Fruit fly (Drosophila melanogaster) whole organism, prepupa: Measurements from ENCODE around the gene Cep135.
A peak's percentile ranks its signal among the peaks of the same experiment; 100 is the strongest.

Experiments
- CG10631 ChIP-seq: fragments of 200-800 bp; sonication (Bioruptor generic); optimal IDR thresholded peaks from 2 replicates; lab custom pipeline; 2016; ENCODE audit warnings: missing biosample characterization, missing genetic modification characterization
- CG11294 ChIP-seq: fragments of 200-800 bp; sonication (Bioruptor generic); IDR thresholded peaks from 2 replicates; pipeline ENCODE4 v1.3.6; 2022; ENCODE audit warnings: missing biosample characterization, missing genetic modification characterization
- CG11902 ChIP-seq: fragments of 200-800 bp; sonication (Bioruptor generic); optimal IDR thresholded peaks from 3 replicates; lab custom pipeline; 2016; ENCODE audit warnings: missing biosample characterization, missing genetic modification characterization
- CG15336 ChIP-seq: fragments of 200-800 bp; sonication (Bioruptor generic); IDR thresholded peaks from 2 replicates; pipeline ENCODE4 v1.3.6; 2022; ENCODE audit warnings: missing biosample characterization, missing genetic modification characterization
- CG1621 ChIP-seq: fragments of 200-800 bp; sonication (Bioruptor generic); optimal IDR thresholded peaks from 3 replicates; lab custom pipeline; 2018; ENCODE audit warnings: missing biosample characterization, mild to moderate bottlenecking, missing genetic modification characterization
- CG16779 ChIP-seq: fragments of 200-800 bp; sonication (Bioruptor generic); optimal IDR thresholded peaks from 3 replicates; lab custom pipeline; 2017; ENCODE audit warnings: missing biosample characterization, mild to moderate bottlenecking, missing genetic modification characterization
- CG3032 ChIP-seq: fragments of 200-800 bp; optimal IDR thresholded peaks from 2 replicates; lab custom pipeline; 2019; ENCODE audit warnings: missing biosample characterization, mild to moderate bottlenecking, missing genetic modification characterization, moderate library complexity
- CG31627 ChIP-seq: fragments of 200-800 bp; sonication (Bioruptor generic); optimal IDR thresholded peaks from 3 replicates; lab custom pipeline; 2016; ENCODE audit warnings: missing biosample characterization, missing genetic modification characterization
- CG32006 ChIP-seq: fragments of 200-800 bp; sonication (Bioruptor generic); optimal IDR thresholded peaks from 3 replicates; lab custom pipeline; 2017; ENCODE audit warnings: missing biosample characterization, mild to moderate bottlenecking, missing genetic modification characterization
- CG4318 ChIP-seq: fragments of 200-800 bp; sonication (Bioruptor generic); optimal IDR thresholded peaks from 3 replicates; lab custom pipeline; 2017; ENCODE audit warnings: missing biosample characterization, mild to moderate bottlenecking, missing genetic modification characterization
- CG6163 ChIP-seq: fragments of 200-800 bp; sonication (Bioruptor generic); IDR thresholded peaks from 3 replicates; pipeline ENCODE4 v1.3.6; 2022; ENCODE audit warnings: missing biosample characterization, missing genetic modification characterization
- CG6276 ChIP-seq: fragments of 200-800 bp; sonication (Bioruptor generic); optimal IDR thresholded peaks from 2 replicates; lab custom pipeline; 2017; ENCODE audit warnings: missing biosample characterization, mild to moderate bottlenecking, missing genetic modification characterization
- CG6792 ChIP-seq: fragments of 200-800 bp; sonication (Bioruptor generic); optimal IDR thresholded peaks from 3 replicates; lab custom pipeline; 2016; ENCODE audit warnings: missing biosample characterization, missing genetic modification characterization
- CG6808 ChIP-seq: fragments of 200-800 bp; sonication (Bioruptor generic); optimal IDR thresholded peaks from 3 replicates; lab custom pipeline; 2017; ENCODE audit warnings: missing biosample characterization, missing genetic modification characterization, mild to moderate bottlenecking, moderate library complexity, missing genetic modification reagents
- CG6854 ChIP-seq: fragments of 200-800 bp; sonication (Bioruptor generic); optimal IDR thresholded peaks from 2 replicates; lab custom pipeline; 2017; ENCODE audit warnings: missing biosample characterization, mild to moderate bottlenecking, missing genetic modification characterization
- CG8319 ChIP-seq: fragments of 200-800 bp; sonication (Bioruptor generic); optimal IDR thresholded peaks from 3 replicates; lab custom pipeline; 2016; ENCODE audit warnings: missing biosample characterization, missing genetic modification characterization
- CG9139 ChIP-seq: fragments of 200-800 bp; sonication (Bioruptor generic); optimal IDR thresholded peaks from 3 replicates; lab custom pipeline; 2017; ENCODE audit warnings: missing biosample characterization, mild to moderate bottlenecking, missing genetic modification characterization
- Eip78C ChIP-seq: fragments of 200-800 bp; sonication (Bioruptor generic); peaks from one replicate; lab custom pipeline; 2016; ENCODE audit warnings: missing biosample characterization, missing genetic modification characterization
- Eip93F ChIP-seq: fragments of 200-800 bp; sonication (Bioruptor generic); optimal IDR thresholded peaks from 2 replicates; lab custom pipeline; 2016; ENCODE audit warnings: missing biosample characterization, mild to moderate bottlenecking, missing genetic modification characterization
- Ets21C ChIP-seq: fragments of 200-800 bp; sonication (Bioruptor generic); optimal IDR thresholded peaks from 3 replicates; lab custom pipeline; 2016; ENCODE audit warnings: missing biosample characterization, missing genetic modification characterization
- Hr39 ChIP-seq: fragments of 200-800 bp; sonication (Bioruptor generic); optimal IDR thresholded peaks from 2 replicates; lab custom pipeline; 2016; ENCODE audit warnings: missing biosample characterization, missing genetic modification characterization
- Smox ChIP-seq: fragments of 200-800 bp; sonication (Bioruptor generic); optimal IDR thresholded peaks from 3 replicates; lab custom pipeline; 2016; ENCODE audit warnings: missing biosample characterization, missing genetic modification characterization
- Sox102F ChIP-seq: fragments of 200-800 bp; sonication (Bioruptor generic); optimal IDR thresholded peaks from 2 replicates; lab custom pipeline; 2016; ENCODE audit warnings: missing biosample characterization, mild to moderate bottlenecking, missing genetic modification characterization
- Sox14 ChIP-seq: fragments of 200-800 bp; sonication (Bioruptor generic); optimal IDR thresholded peaks from 3 replicates; lab custom pipeline; 2016; ENCODE audit warnings: missing biosample characterization, missing genetic modification characterization
- Sox15 ChIP-seq: fragments of 200-800 bp; sonication (Bioruptor generic); optimal IDR thresholded peaks from 3 replicates; lab custom pipeline; 2016; ENCODE audit warnings: missing biosample characterization, missing genetic modification characterization
- achi ChIP-seq: fragments of 200-800 bp; sonication (Bioruptor generic); optimal IDR thresholded peaks from 3 replicates; lab custom pipeline; 2016; ENCODE audit warnings: missing biosample characterization, missing genetic modification characterization
- dsx ChIP-seq: fragments of 200-800 bp; optimal IDR thresholded peaks from 3 replicates; lab custom pipeline; 2019; ENCODE audit warnings: missing biosample characterization, mild to moderate bottlenecking, missing genetic modification characterization, moderate library complexity; ENCODE audit not compliant: poor library complexity, severe bottlenecking
- esn ChIP-seq: fragments of 200-800 bp; sonication (Bioruptor generic); optimal IDR thresholded peaks from 2 replicates; lab custom pipeline; 2016; ENCODE audit warnings: missing biosample characterization, mild to moderate bottlenecking, missing genetic modification characterization, moderate library complexity
- fkh ChIP-seq: fragments of 200-800 bp; sonication (Bioruptor generic); optimal IDR thresholded peaks from 3 replicates; lab custom pipeline; 2017; ENCODE audit warnings: missing biosample characterization, mild to moderate bottlenecking, missing genetic modification characterization, moderate library complexity
- lz ChIP-seq: fragments of 200-800 bp; sonication (Bioruptor generic); optimal IDR thresholded peaks from 3 replicates; lab custom pipeline; 2016; ENCODE audit warnings: missing biosample characterization, missing genetic modification characterization
- net ChIP-seq: fragments of 200-800 bp; sonication (Bioruptor generic); optimal IDR thresholded peaks from 3 replicates; lab custom pipeline; 2016; ENCODE audit warnings: missing biosample characterization, missing genetic modification characterization
- pdm3 ChIP-seq: fragments of 200-800 bp; sonication (Bioruptor generic); optimal IDR thresholded peaks from 3 replicates; lab custom pipeline; 2016; ENCODE audit warnings: missing biosample characterization, missing genetic modification characterization
- svp ChIP-seq: fragments of 200-800 bp; sonication (Bioruptor generic); peaks from one replicate; lab custom pipeline; 2016; ENCODE audit warnings: missing biosample characterization, missing genetic modification characterization
- topi ChIP-seq: fragments of 200-800 bp; sonication (Bioruptor generic); optimal IDR thresholded peaks from 3 replicates; lab custom pipeline; 2016; ENCODE audit warnings: missing biosample characterization, missing genetic modification characterization

The Cep135 gene

DNA sequence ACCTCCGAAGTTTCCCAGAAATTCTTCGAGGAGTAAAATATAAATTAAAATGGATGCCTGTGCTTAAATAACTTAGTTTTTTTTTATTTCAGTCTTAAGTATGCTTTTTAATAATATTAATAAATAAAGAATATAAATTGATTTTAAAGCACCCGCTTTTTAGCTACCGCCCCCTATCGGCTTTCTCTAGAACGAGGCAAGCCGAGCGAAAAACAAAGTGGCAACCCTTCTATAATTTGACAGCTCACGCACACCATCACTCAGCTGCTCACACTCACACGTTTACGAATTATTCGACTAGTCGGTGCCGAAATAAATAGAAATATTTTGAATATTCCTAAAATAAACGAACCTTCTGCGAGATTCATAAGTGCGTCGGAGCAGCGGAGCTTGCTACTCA lies 45.0 kb downstream of the Cep135 start, which contains the start of gene CG6878:
TSS of gene CG6878 (plus strand) at position 269 of the 400 bp plus-strand sequence.
- TF ChIP-seq esn (GFP tag; lab: Kevin White, UChicago) (peak; percentile 9), achi (GFP tag; lab: Kevin White, UChicago) (peak; percentile 100), Eip78C (GFP tag; lab: Kevin White, UChicago) (peak; percentile 59), CG6854 (GFP tag; lab: Kevin White, UChicago) (no peak)

DNA sequence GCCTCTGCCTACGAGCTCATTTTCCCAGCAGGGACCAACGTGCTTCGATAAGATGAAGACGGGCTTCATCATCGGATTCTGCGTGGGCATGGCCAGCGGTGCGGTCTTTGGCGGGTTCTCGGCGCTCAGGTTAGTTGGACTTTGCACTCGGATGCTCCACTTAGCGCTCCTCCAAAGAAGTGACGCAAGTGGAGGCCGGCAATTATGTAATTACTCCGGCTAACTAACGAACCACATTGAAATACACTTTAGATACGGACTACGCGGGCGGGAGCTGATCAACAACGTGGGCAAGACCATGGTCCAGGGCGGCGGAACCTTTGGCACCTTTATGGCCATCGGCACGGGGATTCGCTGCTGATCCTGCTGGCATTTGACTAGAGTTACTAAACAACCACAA lies 45.5 kb downstream of the Cep135 start:
- no peak for TF ChIP-seq CG6808
- no peak for TF ChIP-seq CG11294
- no peak for TF ChIP-seq CG15336 (GFP tag; lab: Robert Waterston, UW)
- TF ChIP-seq CG31627 = no peak
- no peak for TF ChIP-seq Sox15 (GFP tag; lab: Kevin White, UChicago)
- TF ChIP-seq CG16779 = no peak
- no peak for TF ChIP-seq topi (GFP tag; lab: Kevin White, UChicago)
- TF ChIP-seq CG3032 (tag; lab: Kevin White, UChicago) = no peak
- TF ChIP-seq CG11902 (GFP tag; lab: Kevin White, UChicago) = no peak
- no peak for TF ChIP-seq Eip93F (GFP tag; lab: Kevin White, UChicago)

DNA sequence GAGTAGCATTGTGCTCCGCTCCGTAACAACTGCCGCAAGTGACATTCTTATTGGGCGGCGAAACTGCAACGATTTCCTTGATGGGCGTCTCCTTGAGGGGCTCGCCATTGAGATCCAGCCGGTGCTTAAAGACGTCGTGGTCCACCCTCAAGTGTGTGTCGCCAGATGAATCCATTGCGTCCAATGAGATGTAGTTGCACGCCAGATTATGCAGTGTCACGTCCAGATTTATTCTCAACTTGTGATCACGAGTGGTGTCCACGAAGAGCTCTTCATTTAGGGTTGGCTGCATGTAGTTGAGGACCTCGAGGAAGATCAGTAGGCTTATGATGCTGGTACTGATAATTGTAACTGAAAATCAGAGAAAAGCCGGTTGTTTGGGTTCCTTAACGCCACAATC lies 46.5 kb downstream of the Cep135 start:
- no peak for TF ChIP-seq CG1621
- no peak for TF ChIP-seq esn (GFP tag; lab: Kevin White, UChicago)
- TF ChIP-seq CG6163 (GFP tag; lab: Robert Waterston, UW) = no peak
- no peak for TF ChIP-seq net
- TF ChIP-seq CG10631 (GFP tag; lab: Kevin White, UChicago) = no peak
- no peak for TF ChIP-seq Ets21C (GFP tag; lab: Kevin White, UChicago)
- no peak for TF ChIP-seq pdm3 (GFP tag; lab: Kevin White, UChicago)
- TF ChIP-seq CG15336 (GFP tag; lab: Robert Waterston, UW) = no peak
- TF ChIP-seq svp (GFP tag; lab: Kevin White, UChicago) = no peak
- TF ChIP-seq CG6276 (GFP tag; lab: Kevin White, UChicago) = no peak
- TF ChIP-seq CG9139 (GFP tag; lab: Kevin White, UChicago) = no peak

DNA sequence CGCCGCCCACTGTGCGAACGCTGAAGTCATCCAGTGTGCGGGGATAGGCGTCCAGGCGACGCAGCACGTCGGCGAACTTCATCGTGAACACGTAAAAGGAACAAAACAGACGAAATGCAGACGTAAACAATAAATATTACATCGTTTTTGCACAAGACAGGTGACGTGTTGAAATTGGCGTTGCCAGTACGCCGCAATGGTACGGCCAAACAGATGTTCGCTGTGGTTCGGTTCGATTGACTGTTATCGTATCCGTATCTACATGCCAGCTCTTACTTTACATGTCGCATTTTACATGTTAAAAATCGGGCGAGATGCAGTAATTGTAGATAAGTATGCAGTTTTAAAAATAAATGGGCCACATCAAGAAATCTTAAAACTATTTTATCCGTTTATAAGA lies 46.9 kb downstream of the Cep135 start, which contains the start of gene CG7011:
TSS of gene CG7011 (minus strand) at position 215 of the 400 bp plus-strand sequence.
- TF ChIP-seq CG9139 (GFP tag; lab: Kevin White, UChicago) = no peak
- peak; percentile 5 for TF ChIP-seq achi (GFP tag; lab: Kevin White, UChicago)
- TF ChIP-seq Eip78C (GFP tag; lab: Kevin White, UChicago) = peak; percentile 54

DNA sequence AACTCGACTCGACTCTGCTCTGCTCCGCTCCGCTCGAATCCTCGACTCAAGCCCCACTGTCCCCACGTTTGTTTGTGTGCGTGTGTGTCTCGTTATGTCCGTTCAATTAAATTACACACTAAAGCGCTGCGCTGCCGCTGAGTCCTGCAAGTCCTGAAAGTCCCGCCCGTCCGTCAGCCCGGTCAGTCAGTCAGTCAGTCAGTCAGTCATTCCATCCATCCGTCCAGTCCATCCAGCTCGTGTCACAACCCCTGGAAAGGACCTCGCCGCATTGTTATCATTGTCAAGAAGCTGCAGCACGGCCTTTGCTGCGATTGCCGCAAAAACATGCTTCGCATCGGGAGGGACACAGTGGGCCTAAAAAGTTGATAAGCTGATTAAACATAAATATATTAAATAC lies 52.5 kb downstream of the Cep135 start:
- TF ChIP-seq CG11294 = no peak
- no peak for TF ChIP-seq Sox14 (GFP tag; lab: Kevin White, UChicago)
- no peak for TF ChIP-seq pdm3 (GFP tag; lab: Kevin White, UChicago)
- TF ChIP-seq dsx (GFP tag; lab: Kevin White, UChicago) = no peak
- TF ChIP-seq CG8319 = no peak
- TF ChIP-seq Hr39 (GFP tag; lab: Kevin White, UChicago) = no peak
- TF ChIP-seq CG32006 (GFP tag; lab: Kevin White, UChicago) = no peak
- TF ChIP-seq Sox102F (GFP tag; lab: Kevin White, UChicago) = no peak
- no peak for TF ChIP-seq svp (GFP tag; lab: Kevin White, UChicago)
- no peak for TF ChIP-seq Smox
- TF ChIP-seq fkh (GFP tag; lab: Kevin White, UChicago) = no peak
- no peak for TF ChIP-seq CG6276 (GFP tag; lab: Kevin White, UChicago)
- TF ChIP-seq CG6792 (GFP tag; lab: Kevin White, UChicago) = no peak
- TF ChIP-seq CG4318 (GFP tag; lab: Kevin White, UChicago) = no peak
- no peak for TF ChIP-seq lz
